Worm (Caenorhabditis elegans): ENCODE measurements around the gene T10B5.7.
A peak's percentile ranks its signal among the peaks of the same experiment; 100 is the strongest.

Gene T10B5.7

DNA sequence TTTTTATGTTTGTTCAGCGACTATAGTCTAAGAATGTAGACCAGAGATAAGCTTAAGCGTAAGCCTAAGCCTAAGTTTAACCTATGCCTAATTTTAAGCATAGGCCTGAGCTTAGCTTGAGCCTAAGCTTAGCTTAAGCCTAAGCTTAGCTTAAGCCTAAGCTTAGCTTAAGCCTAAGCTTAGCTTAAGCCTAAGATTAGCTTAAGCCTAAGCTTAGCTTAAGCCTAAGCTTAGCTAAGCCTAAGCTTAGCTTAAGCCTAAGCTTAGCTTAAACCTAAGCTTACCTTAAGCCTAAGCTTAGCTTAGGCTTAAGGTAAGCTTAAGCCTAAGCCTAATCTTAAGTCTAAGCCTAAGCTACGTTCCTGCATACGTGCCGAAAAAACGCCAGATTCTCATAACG is 2.6 kb downstream of the T10B5.7 start:
- TF ChIP-seq scrt-1 (GFP tag; IDR thresholded peaks at IDR 0.05) (no peak), ceh-36 (tag; optimal IDR thresholded peaks at IDR 0.05) (peak; percentile 88)

DNA sequence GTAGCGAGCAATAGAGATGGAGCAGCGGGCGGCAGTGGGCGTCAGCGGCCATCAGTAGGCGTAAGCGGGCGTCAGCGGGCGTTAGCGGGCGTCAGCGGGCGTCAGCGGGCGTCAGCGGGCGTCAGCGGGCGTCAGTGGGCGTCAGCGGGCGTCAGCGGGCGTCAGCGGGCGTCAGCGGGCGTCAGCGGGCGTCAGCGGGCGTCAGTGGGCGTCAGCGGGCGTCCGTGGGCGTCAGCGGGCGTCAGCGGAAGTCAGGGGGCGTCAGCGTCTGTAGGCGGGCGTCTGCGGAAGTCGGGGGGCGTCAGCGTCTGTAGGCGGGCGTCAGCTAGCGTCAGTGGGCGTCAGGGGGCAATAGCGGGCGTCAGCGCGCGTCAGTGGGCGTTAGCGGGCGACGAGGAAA is 4.0 kb downstream of the T10B5.7 start:
- peak; percentile 45; the same call in 1 of the 2 replicates for TF ChIP-seq pes-1 (GFP tag; IDR thresholded peaks at IDR 0.05)

DNA sequence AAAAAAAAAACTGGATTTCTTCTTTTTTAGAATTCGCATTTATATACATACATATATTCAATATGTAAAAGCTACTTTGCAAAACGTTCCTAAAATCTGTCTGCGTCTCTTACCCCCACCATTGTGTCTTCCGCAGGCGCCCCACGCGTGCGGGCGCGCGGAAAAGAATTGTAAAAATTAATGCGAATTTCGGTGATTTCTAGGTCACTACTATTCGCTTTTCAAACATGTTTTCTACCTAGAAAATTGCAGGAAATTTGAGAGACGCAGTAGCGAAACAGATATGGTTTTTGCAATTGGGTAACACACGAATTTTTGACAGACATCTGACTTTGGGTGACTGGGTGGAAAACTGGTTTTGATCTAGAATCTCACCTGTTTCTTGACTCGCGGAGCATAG is 9.1 kb downstream of the T10B5.7 start:
- TF ChIP-seq hnd-1 (tag; optimal IDR thresholded peaks at IDR 0.05) = no peak
- TF ChIP-seq scrt-1 (GFP tag; IDR thresholded peaks at IDR 0.05) = no peak
- TF ChIP-seq ets-7 (tag; optimal IDR thresholded peaks at IDR 0.05) = no peak
- no peak for TF ChIP-seq F13C5.2 (tag; optimal IDR thresholded peaks at IDR 0.05)
- no peak for TF ChIP-seq flt-1 (GFP tag; IDR thresholded peaks at IDR 0.05)
- TF ChIP-seq pes-1 (GFP tag; IDR thresholded peaks at IDR 0.05) = no peak
- no peak for TF ChIP-seq tra-4 (tag; optimal IDR thresholded peaks at IDR 0.05)
- TF ChIP-seq ama-1 (optimal IDR thresholded peaks at IDR 0.05) = no peak

DNA sequence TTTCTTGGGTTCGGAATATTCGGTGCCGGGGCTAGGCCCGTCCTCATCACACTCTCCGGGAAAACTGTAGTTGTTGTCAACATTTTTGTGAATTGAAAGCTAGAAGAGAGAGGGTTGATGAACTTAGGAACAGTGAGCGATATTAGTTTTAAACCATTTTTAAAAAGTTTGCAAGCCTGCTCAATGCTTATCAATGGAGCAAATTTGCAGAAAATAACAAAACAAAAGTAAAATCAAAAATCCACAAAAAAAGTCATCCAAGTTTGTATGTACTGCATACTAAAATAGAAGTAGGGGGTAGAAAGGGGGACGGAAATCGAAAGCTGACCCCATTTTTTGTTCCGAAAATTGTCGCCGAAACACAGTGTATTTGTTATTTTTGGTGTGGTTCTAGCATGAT is 10.2 kb downstream of the T10B5.7 start, which contains the start of gene T10B5.10:
Gene T10B5.10, minus strand, starts transcription at position 101 of the 400 bp plus-strand sequence.
- no peak for TF ChIP-seq aly-1 (tag; optimal IDR thresholded peaks at IDR 0.05)
- TF ChIP-seq hmbx-1 (tag; optimal IDR thresholded peaks at IDR 0.05) = no peak
- no peak for TF ChIP-seq hmg-4 (GFP tag; optimal IDR thresholded peaks at IDR 0.05)
- TF ChIP-seq ceh-36 (tag; optimal IDR thresholded peaks at IDR 0.05) = no peak
- TF ChIP-seq tbx-11 (GFP tag; IDR thresholded peaks at IDR 0.05) = no peak
- TF ChIP-seq pes-1 (GFP tag; IDR thresholded peaks at IDR 0.05) = no peak
- TF ChIP-seq ceh-13 (GFP tag; optimal IDR thresholded peaks at IDR 0.05) = no peak
- no peak for TF ChIP-seq hnd-1 (tag; optimal IDR thresholded peaks at IDR 0.05)
- TF ChIP-seq tra-4 (tag; optimal IDR thresholded peaks at IDR 0.05) = no peak
- TF ChIP-seq sea-1 (GFP tag; conservative IDR thresholded peaks at IDR 0.05) = no peak
- TF ChIP-seq ets-7 (tag; optimal IDR thresholded peaks at IDR 0.05) = no peak
- TF ChIP-seq tbx-37 (GFP tag; conservative IDR thresholded peaks at IDR 0.05) = no peak
- TF ChIP-seq scrt-1 (GFP tag; IDR thresholded peaks at IDR 0.05) = no peak
- no peak for TF ChIP-seq ama-1 (optimal IDR thresholded peaks at IDR 0.05)
- no peak for TF ChIP-seq B0310.2 (tag; optimal IDR thresholded peaks at IDR 0.05)
- no peak for TF ChIP-seq flt-1 (GFP tag; IDR thresholded peaks at IDR 0.05)
- no peak for TF ChIP-seq F13C5.2 (tag; optimal IDR thresholded peaks at IDR 0.05)

DNA sequence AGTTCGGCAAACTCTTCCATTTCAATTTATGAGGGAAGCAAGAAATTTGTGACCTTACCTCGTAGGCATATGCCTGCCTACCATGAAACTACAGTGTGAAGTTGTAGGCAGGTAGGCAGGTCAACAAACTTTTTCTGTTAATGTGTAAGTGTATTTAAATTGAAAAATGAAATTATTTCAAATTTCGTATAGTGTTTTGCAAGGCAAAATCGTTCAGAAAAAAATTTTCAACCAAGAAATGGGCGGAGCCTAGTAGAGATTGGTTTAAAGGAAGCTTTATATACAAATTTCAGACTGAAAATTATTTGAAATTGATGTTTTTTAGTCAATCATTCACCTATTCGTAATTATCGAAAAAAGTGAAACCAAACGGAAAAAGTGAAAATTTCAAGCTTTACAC is 11.8 kb downstream of the T10B5.7 start:
- TF ChIP-seq flt-1 (GFP tag; IDR thresholded peaks at IDR 0.05) = no peak
- TF ChIP-seq ceh-36 (tag; optimal IDR thresholded peaks at IDR 0.05) = no peak
- TF ChIP-seq ceh-13 (GFP tag; optimal IDR thresholded peaks at IDR 0.05) = no peak
- TF ChIP-seq tbx-37 (GFP tag; conservative IDR thresholded peaks at IDR 0.05) = no peak
- no peak for TF ChIP-seq scrt-1 (GFP tag; IDR thresholded peaks at IDR 0.05)
- no peak for TF ChIP-seq tra-4 (tag; optimal IDR thresholded peaks at IDR 0.05)
- no peak for TF ChIP-seq hmg-4 (GFP tag; optimal IDR thresholded peaks at IDR 0.05)
- TF ChIP-seq sea-1 (GFP tag; conservative IDR thresholded peaks at IDR 0.05) = no peak
- no peak for TF ChIP-seq pes-1 (GFP tag; IDR thresholded peaks at IDR 0.05)

DNA sequence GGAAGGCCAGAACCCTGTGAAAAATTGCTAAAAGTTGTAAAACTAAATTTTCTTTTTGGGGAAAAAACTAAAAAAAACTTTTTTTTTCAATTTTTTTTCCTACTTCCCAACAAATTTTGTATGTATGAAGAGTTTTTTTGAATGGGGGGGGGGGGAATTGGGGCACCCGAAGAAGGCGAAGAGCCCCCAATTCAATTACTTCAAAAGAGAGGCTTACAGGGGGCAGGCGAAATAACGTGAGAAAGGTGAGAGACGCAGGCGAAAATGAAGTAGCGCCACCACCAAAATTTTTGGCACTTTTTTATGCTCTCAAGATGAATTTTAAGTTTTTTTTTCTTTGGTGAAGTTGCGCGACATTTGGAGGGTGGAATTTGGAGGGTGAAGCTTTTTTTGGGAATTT is 17.0 kb downstream of the T10B5.7 start:
- TF ChIP-seq ceh-36 (tag; optimal IDR thresholded peaks at IDR 0.05) (no peak), B0310.2 (tag; optimal IDR thresholded peaks at IDR 0.05) (no peak), tbx-37 (GFP tag; conservative IDR thresholded peaks at IDR 0.05) (no peak), hnd-1 (tag; optimal IDR thresholded peaks at IDR 0.05) (no peak), ceh-13 (GFP tag; optimal IDR thresholded peaks at IDR 0.05) (no peak), ets-7 (tag; optimal IDR thresholded peaks at IDR 0.05) (no peak), hmg-4 (GFP tag; optimal IDR thresholded peaks at IDR 0.05) (no peak), pes-1 (GFP tag; IDR thresholded peaks at IDR 0.05) (no peak), F13C5.2 (tag; optimal IDR thresholded peaks at IDR 0.05) (no peak), flt-1 (GFP tag; IDR thresholded peaks at IDR 0.05) (no peak), hmbx-1 (tag; optimal IDR thresholded peaks at IDR 0.05) (no peak), sea-1 (GFP tag; conservative IDR thresholded peaks at IDR 0.05) (no peak), tra-4 (tag; optimal IDR thresholded peaks at IDR 0.05) (no peak), ama-1 (optimal IDR thresholded peaks at IDR 0.05) (no peak), tbx-11 (GFP tag; IDR thresholded peaks at IDR 0.05) (no peak), scrt-1 (GFP tag; IDR thresholded peaks at IDR 0.05) (no peak), aly-1 (tag; optimal IDR thresholded peaks at IDR 0.05) (no peak)

DNA sequence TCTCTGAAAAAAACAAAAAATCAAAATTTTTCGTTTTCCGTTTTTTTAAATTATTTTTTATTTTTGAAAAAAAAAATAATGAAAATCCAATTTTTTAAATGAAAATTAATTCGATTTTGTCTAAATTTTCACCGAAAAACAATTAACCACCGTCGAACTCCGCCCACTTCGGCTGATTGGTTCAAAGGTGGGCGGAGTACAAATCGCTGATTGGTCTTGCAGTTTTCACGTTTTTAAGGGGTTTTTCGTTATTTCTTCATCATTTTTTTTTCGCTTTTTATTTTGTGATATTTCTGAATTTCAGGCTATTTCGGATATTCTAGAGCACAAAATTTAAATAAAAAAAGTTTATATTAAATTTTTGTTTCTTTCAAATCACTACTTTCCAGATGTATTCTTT is 19.0 kb downstream of the T10B5.7 start:
- no peak for TF ChIP-seq pes-1 (GFP tag; IDR thresholded peaks at IDR 0.05)
- no peak for TF ChIP-seq ceh-13 (GFP tag; optimal IDR thresholded peaks at IDR 0.05)
- TF ChIP-seq scrt-1 (GFP tag; IDR thresholded peaks at IDR 0.05) = no peak
- no peak for TF ChIP-seq hnd-1 (tag; optimal IDR thresholded peaks at IDR 0.05)

DNA sequence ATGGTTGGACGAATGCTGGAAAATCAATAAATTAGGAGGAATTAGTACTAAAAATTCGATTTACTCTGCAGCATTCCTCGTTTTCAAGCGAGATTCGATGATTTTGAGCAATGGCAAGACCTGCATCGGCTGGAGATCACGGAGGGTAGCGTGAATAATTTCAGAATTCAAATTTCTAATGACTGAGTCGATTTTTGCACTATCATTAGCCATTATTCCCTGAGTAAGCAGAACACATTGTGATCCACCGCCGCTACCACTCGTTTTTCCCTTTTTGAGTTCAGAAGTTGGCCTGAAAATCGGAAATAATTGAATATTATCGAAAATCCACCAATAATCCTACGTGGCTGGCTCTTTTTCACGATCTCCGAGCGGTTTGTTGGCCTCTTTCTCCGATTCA is 22.0 kb downstream of the T10B5.7 start:
- TF ChIP-seq B0310.2 (tag; optimal IDR thresholded peaks at IDR 0.05) = no peak
- TF ChIP-seq hmbx-1 (tag; optimal IDR thresholded peaks at IDR 0.05) = no peak
- no peak for TF ChIP-seq ceh-13 (GFP tag; optimal IDR thresholded peaks at IDR 0.05)
- TF ChIP-seq ceh-36 (tag; optimal IDR thresholded peaks at IDR 0.05) = no peak
- no peak for TF ChIP-seq ama-1 (optimal IDR thresholded peaks at IDR 0.05)
- no peak for TF ChIP-seq hmg-4 (GFP tag; optimal IDR thresholded peaks at IDR 0.05)
- no peak for TF ChIP-seq tra-4 (tag; optimal IDR thresholded peaks at IDR 0.05)
- TF ChIP-seq aly-1 (tag; optimal IDR thresholded peaks at IDR 0.05) = no peak
- TF ChIP-seq flt-1 (GFP tag; IDR thresholded peaks at IDR 0.05) = no peak
- no peak for TF ChIP-seq sea-1 (GFP tag; conservative IDR thresholded peaks at IDR 0.05)

Measured in whole organism, early embryonic.